Worm (Caenorhabditis elegans): ENCODE data around the gene F13E9.16.

F13E9.16 gene

ce11 chrIV:10933777-10934546 is 46.8 kb upstream of the F13E9.16 start (continued):
- TF ChIP-seq lin-35 (GFP tag; optimal IDR thresholded peaks at IDR 0.05) (no peak), snpc-4 (tag; optimal IDR thresholded peaks at IDR 0.05) (no peak), alr-1 (tag; optimal IDR thresholded peaks at IDR 0.05; ENCODE audit: borderline replicate concordance) (no peak), sptf-1 (tag; optimal IDR thresholded peaks at IDR 0.05) (no peak), hlh-4 (tag; optimal IDR thresholded peaks at IDR 0.05) (no peak), lin-39 (tag; optimal IDR thresholded peaks at IDR 0.05) (no peak), sup-37 (GFP tag; optimal IDR thresholded peaks at IDR 0.05) (no peak), nhr-12 (tag; optimal IDR thresholded peaks at IDR 0.05) (no peak), mab-9 (GFP tag; IDR thresholded peaks at IDR 0.05) (no peak), grh-1 (GFP tag; IDR thresholded peaks at IDR 0.05) (no peak), nhr-19 (GFP tag; conservative IDR thresholded peaks at IDR 0.05) (peak; percentile 21; the same call in 1 of the 2 replicates), mef-2 (tag; optimal IDR thresholded peaks at IDR 0.05) (no peak), ztf-11 (tag; optimal IDR thresholded peaks at IDR 0.05) (no peak), isw-1 (GFP tag; IDR thresholded peaks at IDR 0.05) (no peak), ceh-8 (GFP tag; optimal IDR thresholded peaks at IDR 0.05) (no peak), hlh-17 (GFP tag; optimal IDR thresholded peaks at IDR 0.05; ENCODE audit: borderline replicate concordance) (no peak), fos-1 (tag; optimal IDR thresholded peaks at IDR 0.05) (no peak), unc-130 (tag; optimal IDR thresholded peaks at IDR 0.05) (no peak), egl-13 (tag; optimal IDR thresholded peaks at IDR 0.05) (no peak), nhr-71 (tag; optimal IDR thresholded peaks at IDR 0.05) (peak; percentile 57), nhr-90 (tag; optimal IDR thresholded peaks at IDR 0.05; ENCODE audit: poor library complexity) (peak; percentile 39), dsc-1 (tag; optimal IDR thresholded peaks at IDR 0.05) (no peak), dpl-1 (GFP tag; optimal IDR thresholded peaks at IDR 0.05) (no peak), snu-23 (GFP tag; optimal IDR thresholded peaks at IDR 0.05) (no peak), pax-3 (tag; optimal IDR thresholded peaks at IDR 0.05) (no peak), vab-15 (tag; optimal IDR thresholded peaks at IDR 0.05) (no peak), pqm-1 (tag; optimal IDR thresholded peaks at IDR 0.05) (no peak), xbp-1 (tag; optimal IDR thresholded peaks at IDR 0.05) (no peak), ceh-82 (tag; optimal IDR thresholded peaks at IDR 0.05) (no peak), lir-3 (tag; optimal IDR thresholded peaks at IDR 0.05; ENCODE audit: poor library complexity) (no peak), fkh-10 (GFP tag; optimal IDR thresholded peaks at IDR 0.05) (no peak), hpl-2 (GFP tag; optimal IDR thresholded peaks at IDR 0.05) (no peak), nhr-28 (tag; optimal IDR thresholded peaks at IDR 0.05) (no peak)

- peak; percentile 41 for TF ChIP-seq lin-39 (tag; optimal IDR thresholded peaks at IDR 0.05)
- TF ChIP-seq pax-3 (tag; optimal IDR thresholded peaks at IDR 0.05) = peak; percentile 13
- peak; percentile 90 for TF ChIP-seq zip-4 (GFP tag; optimal IDR thresholded peaks at IDR 0.05)
- peak; percentile 48 for TF ChIP-seq dsc-1 (tag; optimal IDR thresholded peaks at IDR 0.05)
- TF ChIP-seq F16B12.6 (tag; optimal IDR thresholded peaks at IDR 0.05) = peak; percentile 39
- TF ChIP-seq unc-62 (GFP tag; optimal IDR thresholded peaks at IDR 0.05) = no peak
- TF ChIP-seq nhr-20 (tag; optimal IDR thresholded peaks at IDR 0.05) = peak; percentile 70
- peak; percentile 68 for TF ChIP-seq lin-13 (GFP tag; optimal IDR thresholded peaks at IDR 0.05)
- TF ChIP-seq irx-1 (tag; optimal IDR thresholded peaks at IDR 0.05) = no peak
- peak; percentile 69 for TF ChIP-seq fkh-8 (tag; optimal IDR thresholded peaks at IDR 0.05)
- TF ChIP-seq blmp-1 (tag; optimal IDR thresholded peaks at IDR 0.05) = no peak
- TF ChIP-seq nhr-237 (tag; optimal IDR thresholded peaks at IDR 0.05) = no peak
- TF ChIP-seq lin-14 (GFP tag; optimal IDR thresholded peaks at IDR 0.05) = peak; percentile 90
- TF ChIP-seq swsn-7 (tag; optimal IDR thresholded peaks at IDR 0.05) = peak; percentile 72
- TF ChIP-seq elt-3 (tag; optimal IDR thresholded peaks at IDR 0.05) = peak in 2 of 6 experiments; percentile 45 to 46
- no peak for TF ChIP-seq unc-30 (tag; optimal IDR thresholded peaks at IDR 0.05)
- TF ChIP-seq C04F5.9 (tag; optimal IDR thresholded peaks at IDR 0.05) = no peak
- TF ChIP-seq ets-5 (GFP tag; IDR thresholded peaks at IDR 0.05) = no peak
- TF ChIP-seq mab-9 (GFP tag; IDR thresholded peaks at IDR 0.05) = peak; percentile 27; the same call in 1 of the 2 replicates
- no peak for TF ChIP-seq nhr-28 (tag; optimal IDR thresholded peaks at IDR 0.05)
- TF ChIP-seq Y116A8C.19 (tag; optimal IDR thresholded peaks at IDR 0.05; ENCODE audit: borderline replicate concordance) = no peak
- TF ChIP-seq aly-2 (tag; optimal IDR thresholded peaks at IDR 0.05) = no peak
- TF ChIP-seq fkh-10 (GFP tag; optimal IDR thresholded peaks at IDR 0.05) = peak; percentile 46
- peak; percentile 67 for TF ChIP-seq jun-1 (tag; optimal IDR thresholded peaks at IDR 0.05)
Measured at ce11 chrIV:10933062-10933552, 45.9 kb upstream of the F13E9.16 start, which contains the start of the genes dnc-1 and lsm-7. dnc-1 (minus strand) TSS chrIV:10933203. lsm-7 (plus strand) TSS chrIV:10933502.

Measured in whole organism, L1 larva.